Worm (Caenorhabditis elegans): ENCODE measurements around the gene srw-83.
A peak's percentile ranks its signal among the peaks of the same experiment; 100 is the strongest.
"Not testable (repeated sequence)": the region's sequence is repeated elsewhere in the genome, so short reads cannot be mapped to it uniquely, and the experiment has no call there.

srw-83 gene

ce11 chrV:18430826-18431225 is 4.4 kb downstream of the srw-83 start:
- TF ChIP-seq drap-1 (GFP tag; optimal IDR thresholded peaks at IDR 0.05) (peak; percentile 3), pha-4 (tag; optimal IDR thresholded peaks at IDR 0.05) (no peak)

ce11 chrV:18431450-18431849 is 5.1 kb downstream of the srw-83 start, which contains the start of gene srw-82:
Gene srw-82 (plus strand): TSS chrV:18431750.
- TF ChIP-seq lin-13 (tag; optimal IDR thresholded peaks at IDR 0.05) (no peak), nhr-237 (tag; optimal IDR thresholded peaks at IDR 0.05) (no peak), unc-120 (tag; optimal IDR thresholded peaks at IDR 0.05; ENCODE audit: poor library complexity, severe bottlenecking) (no peak), ztf-11 (tag; optimal IDR thresholded peaks at IDR 0.05) (no peak), lsy-2 (tag; optimal IDR thresholded peaks at IDR 0.05) (no peak), mab-5 (tag; optimal IDR thresholded peaks at IDR 0.05) (no peak), cnd-1 (tag; optimal IDR thresholded peaks at IDR 0.05) (no peak), bed-3 (GFP tag; optimal IDR thresholded peaks at IDR 0.05) (no peak), blmp-1 (tag; optimal IDR thresholded peaks at IDR 0.05) (no peak), hlh-1 (tag; optimal IDR thresholded peaks at IDR 0.05) (no peak), tbx-8 (GFP tag; optimal IDR thresholded peaks at IDR 0.05) (no peak), nhr-2 (tag; optimal IDR thresholded peaks at IDR 0.05) (no peak), ceh-83 (GFP tag; optimal IDR thresholded peaks at IDR 0.05) (no peak), sem-2 (GFP tag; optimal IDR thresholded peaks at IDR 0.05) (no peak)

- TF ChIP-seq snpc-4 (tag; optimal IDR thresholded peaks at IDR 0.05) (no peak), ztf-11 (tag; optimal IDR thresholded peaks at IDR 0.05) (no peak)
Measured at ce11 chrV:18434961-18435360, 8.6 kb downstream of the srw-83 start, which contains the start of gene ZK262.20. Gene ZK262.20 (minus strand): TSS chrV:18435061.

ce11 chrV:18438081-18438480 is 11.7 kb downstream of the srw-83 start, which contains the start of gene ZK262.8:
Gene ZK262.8 (plus strand): TSS chrV:18438381.
- TF ChIP-seq mab-5 (tag; optimal IDR thresholded peaks at IDR 0.05) = no peak
- no peak for TF ChIP-seq mls-2 (tag; optimal IDR thresholded peaks at IDR 0.05)
- TF ChIP-seq cnd-1 (tag; optimal IDR thresholded peaks at IDR 0.05) = no peak
- no peak for TF ChIP-seq ztf-11 (tag; optimal IDR thresholded peaks at IDR 0.05)
- TF ChIP-seq sptf-1 (tag; optimal IDR thresholded peaks at IDR 0.05) = no peak
- no peak for TF ChIP-seq ces-1 (GFP tag; optimal IDR thresholded peaks at IDR 0.05)
- no peak for TF ChIP-seq ceh-39 (tag; optimal IDR thresholded peaks at IDR 0.05)
- TF ChIP-seq bed-3 (GFP tag; optimal IDR thresholded peaks at IDR 0.05) = no peak
- no peak for TF ChIP-seq elt-3 (tag; optimal IDR thresholded peaks at IDR 0.05)
- no peak for TF ChIP-seq unc-39 (tag; optimal IDR thresholded peaks at IDR 0.05)
- no peak for TF ChIP-seq hlh-1 (tag; optimal IDR thresholded peaks at IDR 0.05)
- TF ChIP-seq lsy-2 (tag; optimal IDR thresholded peaks at IDR 0.05) = no peak
- no peak for TF ChIP-seq nhr-12 (tag; optimal IDR thresholded peaks at IDR 0.05)
- no peak for TF ChIP-seq snpc-4 (tag; optimal IDR thresholded peaks at IDR 0.05)
- no peak for TF ChIP-seq ceh-43 (GFP tag; optimal IDR thresholded peaks at IDR 0.05)
- no peak for TF ChIP-seq zip-8 (tag; optimal IDR thresholded peaks at IDR 0.05)
- no peak for TF ChIP-seq lin-32 (GFP tag; optimal IDR thresholded peaks at IDR 0.05)
- TF ChIP-seq flh-1 (GFP tag; optimal IDR thresholded peaks at IDR 0.05) = no peak
- TF ChIP-seq ceh-83 (GFP tag; optimal IDR thresholded peaks at IDR 0.05) = no peak
- TF ChIP-seq sem-2 (GFP tag; optimal IDR thresholded peaks at IDR 0.05) = no peak

- not testable (repeated sequence) for TF ChIP-seq nhr-237, snpc-4, M03D4.4 (tag; optimal IDR thresholded peaks at IDR 0.05)
Measured at ce11 chrV:18439469-18439868, 13.1 kb downstream of the srw-83 start, which contains the start of gene ZK262.9. Gene ZK262.9 (plus strand): TSS chrV:18439769.

- TF ChIP-seq ztf-11 (tag; optimal IDR thresholded peaks at IDR 0.05) = no peak
- TF ChIP-seq nhr-76 (tag; optimal IDR thresholded peaks at IDR 0.05) = no peak
- no peak for TF ChIP-seq ceh-39 (tag; optimal IDR thresholded peaks at IDR 0.05)
- TF ChIP-seq drap-1 (GFP tag; optimal IDR thresholded peaks at IDR 0.05) = no peak
- no peak for TF ChIP-seq sem-2 (GFP tag; optimal IDR thresholded peaks at IDR 0.05)
Measured at ce11 chrV:18444118-18444517, 17.7 kb downstream of the srw-83 start, which contains the start of gene ZK228.1. Gene ZK228.1 (plus strand): TSS chrV:18444418.

Measured in whole organism, mixed stage, embryonic.